Fruit fly (Drosophila melanogaster) whole organism, embryonic: ENCODE data around the gene CG31365.

Experiments used
- CG1024 ChIP-seq: fragments of 200-800 bp; sonication (Bioruptor generic); IDR thresholded peaks from 2 replicates; pipeline ENCODE4 v1.3.6; 2022; ENCODE audit warnings: missing biosample characterization, missing genetic modification characterization
- CG10267 ChIP-seq: fragments of 200-800 bp; sonication (Bioruptor generic); optimal IDR thresholded peaks from 2 replicates; lab custom pipeline; 2018; ENCODE audit warnings: missing biosample characterization, mild to moderate bottlenecking, missing genetic modification characterization, moderate library complexity
- CG11398 ChIP-seq: fragments of 200-800 bp; sonication (Bioruptor generic); optimal IDR thresholded peaks from 2 replicates; lab custom pipeline; 2016; ENCODE audit warnings: missing biosample characterization, missing genetic modification characterization
- CG1647 ChIP-seq: fragments of 200-800 bp; sonication (Bioruptor generic); optimal IDR thresholded peaks from 3 replicates; lab custom pipeline; 2016; ENCODE audit warnings: missing biosample characterization, missing genetic modification characterization
- CG16813 ChIP-seq: fragments of 200-800 bp; sonication (Bioruptor generic); IDR thresholded peaks from 3 replicates; pipeline ENCODE4 v1.3.6; 2022; ENCODE audit warnings: missing biosample characterization, missing genetic modification characterization; ENCODE audit not compliant: partially characterized antibody
- CG17186 ChIP-seq: fragments of 200-800 bp; sonication (Bioruptor generic); optimal IDR thresholded peaks from 3 replicates; lab custom pipeline; 2017; ENCODE audit warnings: missing biosample characterization, missing genetic modification reagents, missing genetic modification characterization
- CG1792 ChIP-seq: fragments of 200-800 bp; sonication (Bioruptor generic); optimal IDR thresholded peaks from 2 replicates; lab custom pipeline; 2016; ENCODE audit warnings: missing biosample characterization, missing genetic modification characterization
- CG2678 ChIP-seq: fragments of 200-800 bp; sonication (Bioruptor generic); optimal IDR thresholded peaks from 3 replicates; lab custom pipeline; 2019; ENCODE audit warnings: missing biosample characterization, mild to moderate bottlenecking, missing genetic modification characterization, moderate library complexity
- CG3726 ChIP-seq: fragments of 200-800 bp; sonication (Bioruptor generic); IDR thresholded peaks from 3 replicates; pipeline ENCODE4, ENCODE4 v1.3.6; 2022; ENCODE audit warnings: missing biosample characterization, missing genetic modification characterization
- CG4617 ChIP-seq: fragments of 200-800 bp; sonication (Bioruptor generic); optimal IDR thresholded peaks from 3 replicates; lab custom pipeline; 2016; ENCODE audit warnings: missing biosample characterization, missing genetic modification characterization, borderline replicate concordance
- CG4820 ChIP-seq: fragments of 200-800 bp; sonication (Bioruptor generic); optimal IDR thresholded peaks from 3 replicates; lab custom pipeline; 2016; ENCODE audit warnings: missing biosample characterization, missing genetic modification characterization
- CG7271 ChIP-seq: fragments of 200-800 bp; sonication (Bioruptor generic); optimal IDR thresholded peaks from 2 replicates; lab custom pipeline; 2018; ENCODE audit warnings: missing biosample characterization, mild to moderate bottlenecking, missing genetic modification characterization, moderate library complexity
- CG7839 ChIP-seq: fragments of 200-800 bp; sonication (Bioruptor generic); optimal IDR thresholded peaks from 3 replicates; lab custom pipeline; 2018; ENCODE audit warnings: missing biosample characterization, mild to moderate bottlenecking, missing genetic modification characterization, moderate library complexity
- CG9797 ChIP-seq: fragments of 200-800 bp; sonication (Bioruptor generic); optimal IDR thresholded peaks from 3 replicates; lab custom pipeline; 2018; ENCODE audit warnings: missing biosample characterization, mild to moderate bottlenecking, missing genetic modification characterization
- Dll ChIP-seq: fragments of 200-800 bp; sonication (Bioruptor generic); IDR thresholded peaks from 4 replicates; pipeline ENCODE4 v1.3.6; 2022; ENCODE audit warnings: missing biosample characterization, missing genetic modification characterization; ENCODE audit not compliant: partially characterized antibody
- Dp ChIP-seq: fragments of 200-800 bp; sonication (Bioruptor generic); optimal IDR thresholded peaks from 2 replicates; lab custom pipeline; 2018; ENCODE audit warnings: missing biosample characterization, mild to moderate bottlenecking, missing genetic modification characterization, moderate library complexity
- E2f2 ChIP-seq: fragments of 200-800 bp; sonication (Bioruptor generic); IDR thresholded peaks from 2 replicates; pipeline ENCODE4 v1.3.6; 2022; ENCODE audit warnings: missing biosample characterization, missing genetic modification characterization
- Ets97D ChIP-seq: fragments of 200-800 bp; sonication (Bioruptor generic); optimal IDR thresholded peaks from 3 replicates; lab custom pipeline; 2016; ENCODE audit warnings: missing biosample characterization, missing genetic modification characterization
- Fer2 ChIP-seq: fragments of 200-800 bp; sonication (Bioruptor generic); optimal IDR thresholded peaks from 2 replicates; lab custom pipeline; 2018; ENCODE audit warnings: missing biosample characterization, mild to moderate bottlenecking, missing genetic modification characterization, moderate library complexity
- MBD-R2 ChIP-seq: fragments of 200-800 bp; sonication (Bioruptor generic); IDR thresholded peaks from 2 replicates; pipeline ENCODE4 v1.3.6; 2022; ENCODE audit warnings: missing biosample characterization, missing genetic modification characterization
- Med ChIP-seq: fragments of 200-800 bp; sonication (Bioruptor generic); peaks from one replicate; lab custom pipeline; 2016; ENCODE audit warnings: missing biosample characterization, missing genetic modification characterization, mild to moderate bottlenecking, inconsistent platforms, moderate library complexity
- Oli ChIP-seq: fragments of 200-800 bp; sonication (Bioruptor generic); optimal IDR thresholded peaks from 2 replicates; lab custom pipeline; 2018; ENCODE audit warnings: missing biosample characterization, mild to moderate bottlenecking, missing genetic modification characterization, moderate library complexity
- Rfx ChIP-seq: fragments of 200-800 bp; sonication (Bioruptor generic); IDR thresholded peaks from 2 replicates; pipeline ENCODE4 v1.3.6; 2022; ENCODE audit warnings: missing biosample characterization, missing genetic modification characterization
- Sox100B ChIP-seq: fragments of 200-800 bp; sonication (Bioruptor generic); optimal IDR thresholded peaks from 3 replicates; lab custom pipeline; 2018; ENCODE audit warnings: missing biosample characterization, mild to moderate bottlenecking, missing genetic modification characterization
- Vsx1 ChIP-seq: fragments of 200-800 bp; sonication (Bioruptor generic); optimal IDR thresholded peaks from 2 replicates; lab custom pipeline; 2017; ENCODE audit warnings: missing biosample characterization, mild to moderate bottlenecking, missing genetic modification characterization, missing genetic modification reagents
- ap ChIP-seq: fragments of 200-800 bp; sonication (Bioruptor generic); IDR thresholded peaks from 2 replicates; pipeline ENCODE4 v1.3.6; 2022; ENCODE audit warnings: missing biosample characterization, missing genetic modification characterization
- chinmo ChIP-seq: fragments of 200-800 bp; sonication (Bioruptor generic); IDR thresholded peaks from 4 replicates; pipeline ENCODE4 v1.3.6; 2022; ENCODE audit warnings: missing biosample characterization, missing genetic modification characterization; ENCODE audit not compliant: partially characterized antibody
- croc ChIP-seq: fragments of 200-800 bp; sonication (Bioruptor generic); conservative IDR thresholded peaks from 3 replicates; pipeline ENCODE4 v1.3.6; 2022; ENCODE audit warnings: missing biosample characterization, missing genetic modification characterization
- crp ChIP-seq, 2 experiments: fragments of 200-800 bp; sonication (Bioruptor generic); optimal IDR thresholded peaks; 2 replicates in 1 of 2; 3 replicates in 1 of 2; lab custom pipeline; 2017; ENCODE audit warnings: missing biosample characterization in 2 of 2, missing genetic modification characterization in 2 of 2, mild to moderate bottlenecking in 1 of 2, moderate library complexity in 1 of 2
- exex ChIP-seq: fragments of 200-800 bp; sonication (Bioruptor generic); optimal IDR thresholded peaks from 4 replicates; lab custom pipeline; 2018; ENCODE audit warnings: missing biosample characterization, mild to moderate bottlenecking, missing genetic modification characterization, moderate library complexity
- ftz-f1 ChIP-seq: fragments of 200-800 bp; sonication (Bioruptor generic); optimal IDR thresholded peaks from 2 replicates; lab custom pipeline; 2016; ENCODE audit warnings: missing biosample characterization, missing genetic modification characterization
- grn ChIP-seq: fragments of 200-800 bp; sonication (Bioruptor generic); optimal IDR thresholded peaks from 3 replicates; lab custom pipeline; 2017; ENCODE audit warnings: missing biosample characterization, missing genetic modification characterization
- lab ChIP-seq: fragments of 200-800 bp; sonication (Bioruptor generic); optimal IDR thresholded peaks from 3 replicates; lab custom pipeline; 2017; ENCODE audit warnings: missing biosample characterization, missing genetic modification characterization, mild to moderate bottlenecking, moderate library complexity, missing genetic modification reagents
- nau ChIP-seq: fragments of 200-800 bp; sonication (Bioruptor generic); optimal IDR thresholded peaks from 3 replicates; lab custom pipeline; 2017; ENCODE audit warnings: missing biosample characterization, mild to moderate bottlenecking, missing genetic modification characterization, missing genetic modification reagents
- pzg ChIP-seq: fragments of 200-800 bp; sonication (Bioruptor generic); optimal IDR thresholded peaks from 3 replicates; lab custom pipeline; 2018; ENCODE audit warnings: missing biosample characterization, mild to moderate bottlenecking, missing genetic modification characterization, moderate library complexity
- sd ChIP-seq: fragments of 200-800 bp; sonication (Bioruptor generic); optimal IDR thresholded peaks from 3 replicates; lab custom pipeline; 2018; ENCODE audit warnings: missing biosample characterization, mild to moderate bottlenecking, missing genetic modification characterization, moderate library complexity
- sens ChIP-seq: fragments of 200-800 bp; sonication (Bioruptor generic); peaks from one replicate; lab custom pipeline; 2016; ENCODE audit warnings: missing biosample characterization, missing genetic modification characterization
- seq ChIP-seq: fragments of 200-800 bp; sonication (Bioruptor generic); IDR thresholded peaks from 2 replicates; pipeline ENCODE4 v1.3.6; 2022; ENCODE audit warnings: missing biosample characterization, missing genetic modification characterization
- slp2 ChIP-seq: fragments of 200-800 bp; sonication (Bioruptor generic); optimal IDR thresholded peaks from 2 replicates; lab custom pipeline; 2016; ENCODE audit warnings: missing biosample characterization, missing genetic modification characterization
- stc ChIP-seq: fragments of 200-800 bp; sonication (Bioruptor generic); IDR thresholded peaks from 2 replicates; pipeline ENCODE4 v1.3.6; 2022; ENCODE audit warnings: missing biosample characterization, missing genetic modification characterization
- wor ChIP-seq: fragments of 200-800 bp; sonication (Bioruptor generic); IDR thresholded peaks from 2 replicates; pipeline ENCODE4 v1.3.6; 2022; ENCODE audit warnings: missing biosample characterization, missing genetic modification characterization

Gene CG31365

DNA sequence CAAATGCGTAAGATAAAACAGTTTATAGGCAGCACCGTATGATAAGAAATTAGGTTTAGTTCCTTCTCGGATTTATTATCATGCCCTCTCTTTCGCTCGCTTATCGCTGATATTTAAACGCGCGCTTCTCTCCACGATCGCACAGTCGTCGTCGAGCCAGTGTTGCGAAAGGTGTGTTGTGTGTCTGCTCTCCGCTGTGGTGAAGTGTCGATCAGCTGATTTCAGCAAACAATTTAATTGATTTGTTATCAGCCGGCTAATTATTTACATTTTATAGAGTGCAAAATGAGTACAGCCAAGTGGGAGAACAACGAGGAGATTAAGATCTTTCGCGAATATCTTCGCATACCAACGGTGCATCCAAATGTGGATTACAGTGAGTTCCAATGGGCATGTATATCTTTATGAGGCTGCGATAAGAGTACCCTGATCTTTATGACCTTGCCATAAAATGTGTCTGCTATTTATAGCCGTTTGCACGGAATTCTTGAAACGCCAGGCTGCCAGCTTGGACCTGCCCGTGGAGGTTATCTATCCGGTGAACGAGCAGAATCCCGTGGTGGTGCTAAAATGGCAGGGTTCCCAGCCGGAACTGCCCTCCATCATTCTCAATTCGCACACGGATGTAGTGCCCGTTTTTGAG lies 34.5 kb downstream of the CG31365 start, which contains the start of the genes CG17110 and CG6726:
TSS of gene CG17110 (plus strand) at position 139 of the 643 bp plus-strand sequence.
TSS of gene CG6726 (plus strand) at position 139 of the 643 bp plus-strand sequence.
- TF ChIP-seq CG17186 (GFP tag; lab: Kevin White, UChicago) (no peak), slp2 (GFP tag; lab: Kevin White, UChicago) (no peak), Fer2 (tag; lab: Kevin White, UChicago) (no peak), Dp (GFP tag; lab: Kevin White, UChicago) (peak; percentile 50), Oli (tag; lab: Kevin White, UChicago) (no peak), CG1647 (GFP tag; lab: Kevin White, UChicago) (no peak), CG7839 (tag; lab: Kevin White, UChicago) (no peak), Med (peak; percentile 79), pzg (GFP tag; lab: Kevin White, UChicago) (peak; percentile 17), stc (GFP tag; lab: Robert Waterston, UW) (no peak), grn (peak; percentile 3), CG16813 (GFP tag; lab: Robert Waterston, UW) (no peak), crp (GFP tag; optimal IDR thresholded peaks at IDR 0.05; lab: Kevin White, UChicago) (peak in 1 of 2 experiments; percentile 76), chinmo (GFP tag; lab: Robert Waterston, UW) (0 out of 4 replicates have a peak, but pooled peaks have one; percentile 20), CG4820 (no peak), Rfx (GFP tag; lab: Robert Waterston, UW) (no peak), exex (peak; percentile 77), Dll (GFP tag; lab: Robert Waterston, UW) (no peak), seq (GFP tag; lab: Robert Waterston, UW) (no peak), CG1792 (GFP tag; lab: Kevin White, UChicago) (no peak), lab (peak; percentile 37), CG11398 (GFP tag; lab: Kevin White, UChicago) (no peak), wor (GFP tag; lab: Robert Waterston, UW) (no peak), CG4617 (no peak), Vsx1 (GFP tag; lab: Kevin White, UChicago) (peak; percentile 54), sd (tag; lab: Kevin White, UChicago) (peak; percentile 33), CG9797 (GFP tag; lab: Kevin White, UChicago) (no peak), Sox100B (no peak), nau (GFP tag; lab: Kevin White, UChicago) (no peak), ap (no peak), CG2678 (tag; lab: Kevin White, UChicago) (no peak), CG1024 (GFP tag; lab: Robert Waterston, UW) (no peak), sens (GFP tag; lab: Kevin White, UChicago) (peak; percentile 26), MBD-R2 (peak; percentile 36; the same call in 1 of the 2 replicates), CG3726 (no peak), croc (GFP tag; lab: Robert Waterston, UW) (no peak), Ets97D (no peak), E2f2 (GFP tag; lab: Robert Waterston, UW) (peak; percentile 69), ftz-f1 (GFP tag; lab: Kevin White, UChicago) (no peak), CG7271 (tag; lab: Kevin White, UChicago) (no peak), CG10267 (tag; lab: Kevin White, UChicago) (peak; percentile 53)
